Fruit fly (Drosophila melanogaster): ENCODE data around the gene CG43182.

- TF ChIP-seq knrl (GFP tag; IDR thresholded peaks at IDR 0.05; ENCODE audit: partially characterized antibody) (no peak), CG2120 (GFP tag; optimal IDR thresholded peaks at IDR 0.05) (no peak), cg (GFP tag; optimal IDR thresholded peaks at IDR 0.05) (no peak), CG32772 (GFP tag; IDR thresholded peaks at IDR 0.05) (no peak), slp2 (GFP tag; optimal IDR thresholded peaks at IDR 0.05) (no peak), CG1603 (tag; optimal IDR thresholded peaks at IDR 0.05) (no peak)
Observed at dm6 chrX:350266-350665, 2.6 kb upstream of the CG43182 start, which contains the start of gene CG43181.
